Fruit fly (Drosophila melanogaster): Measurements from ENCODE around the gene Smu1.

- TF ChIP-seq CTCF (optimal IDR thresholded peaks at IDR 0.05) (no peak), CG8478 (optimal IDR thresholded peaks at IDR 0.05) (no peak)
These were observed 32.0 kb downstream of the Smu1 start for dm6 chr3R:18949131-18949530.

Data from S2 (cell line).